Fruit fly (Drosophila melanogaster): ENCODE data around the gene CG1812.

The CG1812 gene

dm6 chrX:20481404-20481803 lies 29.9 kb upstream of the CG1812 start (continued):
- TF ChIP-seq lola (GFP tag; optimal IDR thresholded peaks at IDR 0.05) (no peak), CG2678 (tag; optimal IDR thresholded peaks at IDR 0.05) (no peak), nerfin-1 (tag; optimal IDR thresholded peaks at IDR 0.05) (no peak), sens-2 (GFP tag; IDR thresholded peaks at IDR 0.05) (no peak), CG8290 (GFP tag; optimal IDR thresholded peaks at IDR 0.05) (no peak), CG8290 (tag; optimal IDR thresholded peaks at IDR 0.05) (peak in 1 of 2 experiments; percentile 29), B-H1 (GFP tag; IDR thresholded peaks at IDR 0.05) (no peak), ci (GFP tag; IDR thresholded peaks at IDR 0.05) (no peak), tgo (GFP tag; IDR thresholded peaks at IDR 0.05) (no peak), danr (GFP tag; IDR thresholded peaks at IDR 0.05) (no peak), CTCF (GFP tag; optimal IDR thresholded peaks at IDR 0.05) (no peak), Oaz (GFP tag; IDR thresholded peaks at IDR 0.05) (no peak), chinmo (GFP tag; IDR thresholded peaks at IDR 0.05; ENCODE audit: partially characterized antibody) (0 out of 4 replicates have a peak, but pooled peaks have one; percentile 69), CG13296 (GFP tag; optimal IDR thresholded peaks at IDR 0.05) (no peak), Tbp (GFP tag; optimal IDR thresholded peaks at IDR 0.05) (no peak), CG3726 (GFP tag; IDR thresholded peaks at IDR 0.05) (no peak), CG6791 (GFP tag; IDR thresholded peaks at IDR 0.05; ENCODE audit: partially characterized antibody) (no peak), crp (GFP tag; optimal IDR thresholded peaks at IDR 0.05) (no peak), ranshi (GFP tag; IDR thresholded peaks at IDR 0.05) (no peak), tna (GFP tag; IDR thresholded peaks at IDR 0.05; ENCODE audit: partially characterized antibody) (no peak), CG10543 (GFP tag; optimal IDR thresholded peaks at IDR 0.05) (peak; percentile 23), E2f2 (GFP tag; IDR thresholded peaks at IDR 0.05) (no peak), CG8089 (GFP tag; optimal IDR thresholded peaks at IDR 0.05) (no peak), zen (tag; optimal IDR thresholded peaks at IDR 0.05) (no peak), Rfx (GFP tag; IDR thresholded peaks at IDR 0.05) (0 out of 2 replicates have a peak, but pooled peaks have one; percentile 19), Mrtf (GFP tag; IDR thresholded peaks at IDR 0.05) (no peak), CG4730 (GFP tag; IDR thresholded peaks at IDR 0.05) (no peak), corto (GFP tag; optimal IDR thresholded peaks at IDR 0.05) (no peak), rib (GFP tag; IDR thresholded peaks at IDR 0.05) (peak; percentile 60; the same call in 1 of the 2 replicates), Ets65A (GFP tag) (no peak), lab (GFP tag; optimal IDR thresholded peaks at IDR 0.05) (peak; percentile 58), Sox100B (GFP tag; optimal IDR thresholded peaks at IDR 0.05) (no peak), tio (GFP tag; optimal IDR thresholded peaks at IDR 0.05) (no peak), CG1233 (GFP tag; optimal IDR thresholded peaks at IDR 0.05) (no peak), dysf (GFP tag; IDR thresholded peaks at IDR 0.05) (no peak), CG18764 (GFP tag; optimal IDR thresholded peaks at IDR 0.05) (no peak), CG2116 (GFP tag; optimal IDR thresholded peaks at IDR 0.05) (no peak), sug (tag; optimal IDR thresholded peaks at IDR 0.05) (peak; percentile 92), gfzf (GFP tag; optimal IDR thresholded peaks at IDR 0.05) (no peak), CG3163 (GFP tag; optimal IDR thresholded peaks at IDR 0.05) (no peak), Deaf1 (tag; optimal IDR thresholded peaks at IDR 0.05) (no peak), Fer1 (GFP tag; optimal IDR thresholded peaks at IDR 0.05) (peak; percentile 29), GATAe (GFP tag; conservative IDR thresholded peaks at IDR 0.05) (peak; percentile 61; the same call in 1 of the 2 replicates), Ssrp (tag; optimal IDR thresholded peaks at IDR 0.05) (no peak), lov (optimal IDR thresholded peaks at IDR 0.05) (no peak), lov (GFP tag; IDR thresholded peaks at IDR 0.05) (no peak), HmgZ (tag; optimal IDR thresholded peaks at IDR 0.05) (peak; percentile 2), gcm2 (GFP tag; optimal IDR thresholded peaks at IDR 0.05) (no peak), Trl (optimal IDR thresholded peaks at IDR 0.05) (peak in 1 of 2 experiments; percentile 60), Trl (GFP tag; optimal IDR thresholded peaks at IDR 0.05) (no peak), pho (GFP tag; optimal IDR thresholded peaks at IDR 0.05) (no peak), CG4617 (GFP tag; optimal IDR thresholded peaks at IDR 0.05; ENCODE audit: borderline replicate concordance) (no peak), knrl (GFP tag; IDR thresholded peaks at IDR 0.05; ENCODE audit: partially characterized antibody) (no peak)
